Worm (Caenorhabditis elegans) whole organism, L4 larva: Measurements from ENCODE around the gene serp-1.2.

ENCODE experiments used
- F26F4.8 ChIP-seq: fragments of 200-800 bp; sonication (Bioruptor generic); conservative IDR thresholded peaks from 2 replicates; pipeline ENCODE4 v1.3.6; 2022; ENCODE audit warnings: missing genetic modification characterization, missing compliant biosample characterization
- F37D6.2 ChIP-seq: sonication (generic microtip); optimal IDR thresholded peaks from 2 replicates; lab custom pipeline; 2016; ENCODE audit warnings: mild to moderate bottlenecking, missing genetic modification characterization, missing compliant biosample characterization
- F49E8.2 ChIP-seq: sonication (generic microtip); optimal IDR thresholded peaks from 2 replicates; lab custom pipeline; 2016; ENCODE audit warnings: missing compliant biosample characterization, mild to moderate bottlenecking, missing genetic modification characterization, borderline replicate concordance
- T26A8.4 ChIP-seq: fragments of 200-800 bp; sonication (Bioruptor generic); IDR thresholded peaks from 2 replicates; pipeline ENCODE4 v1.3.6; 2022; ENCODE audit warnings: missing genetic modification characterization, missing compliant biosample characterization
- Y48G9A.11 ChIP-seq: fragments of 200-800 bp; sonication (Bioruptor generic); IDR thresholded peaks from 2 replicates; pipeline ENCODE4 v1.3.6; 2022; ENCODE audit warnings: missing genetic modification reagents, missing genetic modification characterization, missing compliant biosample characterization
- aha-1 ChIP-seq: fragments of 150-350 bp; peaks from one replicate; lab custom pipeline; 2014; ENCODE audit warnings: missing biosample characterization, missing genetic modification characterization
- ceh-28 ChIP-seq: fragments of 150-350 bp; optimal IDR thresholded peaks from 2 replicates; lab custom pipeline; 2014; ENCODE audit warnings: missing biosample characterization, missing genetic modification reagents, missing genetic modification characterization
- ceh-32 ChIP-seq: sonication (generic microtip); optimal IDR thresholded peaks from 2 replicates; lab custom pipeline; 2016; ENCODE audit warnings: mild to moderate bottlenecking, missing genetic modification characterization, missing compliant biosample characterization; ENCODE audit not compliant: poor library complexity
- ceh-62 ChIP-seq: sonication (generic microtip); optimal IDR thresholded peaks from 2 replicates; lab custom pipeline; 2017; ENCODE audit warnings: missing biosample characterization, missing genetic modification characterization
- ceh-82 ChIP-seq: sonication (generic microtip); optimal IDR thresholded peaks from 2 replicates; lab custom pipeline; 2017; ENCODE audit warnings: missing biosample characterization, missing genetic modification characterization
- cey-2 ChIP-seq: sonication (generic microtip); optimal IDR thresholded peaks from 3 replicates; lab custom pipeline; 2017; ENCODE audit warnings: missing genetic modification characterization, mild to moderate bottlenecking, missing compliant biosample characterization, antibody characterized with exemption, borderline replicate concordance; ENCODE audit not compliant: insufficient read depth
- ctbp-1 ChIP-seq: fragments of 200-800 bp; sonication (Bioruptor generic); IDR thresholded peaks from 2 replicates; pipeline ENCODE4 v1.3.6; 2022; ENCODE audit warnings: missing genetic modification reagents, missing genetic modification characterization, missing compliant biosample characterization
- daf-12 ChIP-seq: fragments of 150-350 bp; optimal IDR thresholded peaks from 2 replicates; lab custom pipeline; 2014; ENCODE audit warnings: missing biosample characterization, missing genetic modification reagents, missing genetic modification characterization
- daf-19 ChIP-seq: fragments of 200-800 bp; sonication (Bioruptor generic); conservative IDR thresholded peaks from 2 replicates; pipeline ENCODE4 v1.3.6; 2022; ENCODE audit warnings: missing genetic modification characterization, missing compliant biosample characterization
- dmd-6 ChIP-seq: fragments of 200-800 bp; sonication (Bioruptor generic); IDR thresholded peaks from 2 replicates; pipeline ENCODE4 v1.3.6; 2022; ENCODE audit warnings: missing genetic modification reagents, missing genetic modification characterization, missing compliant biosample characterization
- dmd-8 ChIP-seq: fragments of 200-800 bp; sonication (Bioruptor generic); IDR thresholded peaks from 2 replicates; pipeline ENCODE4 v1.3.6; 2022; ENCODE audit warnings: missing genetic modification characterization, missing compliant biosample characterization
- duxl-1 ChIP-seq: sonication (generic microtip); optimal IDR thresholded peaks from 2 replicates; lab custom pipeline; 2016; ENCODE audit warnings: mild to moderate bottlenecking, missing genetic modification characterization, moderate library complexity, missing compliant biosample characterization; ENCODE audit not compliant: poor library complexity
- dve-1 ChIP-seq: sonication (generic microtip); optimal IDR thresholded peaks from 2 replicates; lab custom pipeline; 2017; ENCODE audit warnings: antibody characterized with exemption, mild to moderate bottlenecking, missing genetic modification characterization, missing compliant biosample characterization; ENCODE audit not compliant: insufficient read depth
- egl-27 ChIP-seq: sonication (generic microtip); optimal IDR thresholded peaks from 3 replicates; lab custom pipeline; 2017; ENCODE audit warnings: missing biosample characterization, missing genetic modification reagents, missing genetic modification characterization
- egl-43 ChIP-seq: fragments of 200-800 bp; sonication (Bioruptor generic); IDR thresholded peaks from 2 replicates; pipeline ENCODE4 v1.3.6; 2022; ENCODE audit warnings: missing genetic modification reagents, missing genetic modification characterization, missing compliant biosample characterization
- fkh-10 ChIP-seq: fragments of 150-350 bp; optimal IDR thresholded peaks from 2 replicates; lab custom pipeline; 2014; ENCODE audit warnings: missing biosample characterization, missing genetic modification reagents, missing genetic modification characterization
- hif-1 ChIP-seq, 2 experiments: sonication (generic microtip); optimal IDR thresholded peaks; 2 replicates each; lab custom pipeline; 2016 to 2017; ENCODE audit warnings: missing compliant biosample characterization in 2 of 2, missing genetic modification characterization in 2 of 2, missing genetic modification reagents in 2 of 2, missing genotype in 2 of 2, mild to moderate bottlenecking in 1 of 2
- jun-1 ChIP-seq: fragments of 150-350 bp; optimal IDR thresholded peaks from 2 replicates; lab custom pipeline; 2014; ENCODE audit warnings: missing biosample characterization, missing genetic modification reagents, missing genetic modification characterization
- lin-1 ChIP-seq: fragments of 200-800 bp; sonication (Bioruptor generic); IDR thresholded peaks from 2 replicates; pipeline ENCODE4 v1.3.6; 2022; ENCODE audit warnings: missing genetic modification reagents, missing genetic modification characterization, missing compliant biosample characterization
- lin-13 ChIP-seq: fragments of 150-350 bp; optimal IDR thresholded peaks from 2 replicates; lab custom pipeline; 2014; ENCODE audit warnings: missing biosample characterization, missing genetic modification reagents, missing genetic modification characterization
- lin-15B ChIP-seq: fragments of 150-350 bp; sonication (generic microtip); optimal IDR thresholded peaks from 3 replicates; lab custom pipeline; 2014; ENCODE audit warnings: missing biosample characterization, missing genetic modification characterization
- lin-39 ChIP-seq: fragments of 150-350 bp; optimal IDR thresholded peaks from 2 replicates; lab custom pipeline; 2014; ENCODE audit warnings: missing biosample characterization, missing genetic modification reagents, missing genetic modification characterization
- madf-5 ChIP-seq, 2 experiments: fragments of 200-800 bp; sonication (Bioruptor generic); IDR thresholded peaks; 2 replicates each; pipeline ENCODE4 v1.3.6; 2022; ENCODE audit warnings: missing compliant biosample characterization in 2 of 2, missing genetic modification characterization in 2 of 2
- mdl-1 ChIP-seq, 2 experiments: fragments of 150-350 bp in 1 of 2; sonication (generic microtip) in 1 of 2; optimal IDR thresholded peaks; 2 replicates each; lab custom pipeline; 2014 to 2017; ENCODE audit warnings: missing biosample characterization in 2 of 2, missing genetic modification characterization in 2 of 2
- mep-1 ChIP-seq: fragments of 150-350 bp; sonication (generic microtip); optimal IDR thresholded peaks from 3 replicates; lab custom pipeline; 2014; ENCODE audit warnings: missing biosample characterization, missing genetic modification characterization
- mes-2 ChIP-seq: sonication (generic microtip); optimal IDR thresholded peaks from 2 replicates; lab custom pipeline; 2016; ENCODE audit warnings: missing genotype, mild to moderate bottlenecking, missing genetic modification characterization, missing compliant biosample characterization; ENCODE audit not compliant: poor library complexity, severe bottlenecking
- mxl-2 ChIP-seq: fragments of 200-800 bp; sonication (Bioruptor generic); conservative IDR thresholded peaks from 2 replicates; pipeline ENCODE4 v1.3.6; 2022; ENCODE audit warnings: missing genetic modification reagents, missing genetic modification characterization, missing compliant biosample characterization
- nhr-10 ChIP-seq: fragments of 150-350 bp; optimal IDR thresholded peaks from 2 replicates; lab custom pipeline; 2014; ENCODE audit warnings: missing biosample characterization, missing genetic modification characterization
- nhr-102 ChIP-seq: sonication (generic microtip); optimal IDR thresholded peaks from 2 replicates; lab custom pipeline; 2016; ENCODE audit warnings: mild to moderate bottlenecking, missing genetic modification characterization, moderate library complexity, missing compliant biosample characterization
- nhr-11 ChIP-seq: fragments of 150-350 bp; optimal IDR thresholded peaks from 2 replicates; lab custom pipeline; 2014; ENCODE audit warnings: missing biosample characterization, missing genetic modification characterization
- nhr-111 ChIP-seq: fragments of 200-800 bp; sonication (Bioruptor generic); optimal IDR thresholded peaks from 2 replicates; lab custom pipeline; 2018; ENCODE audit warnings: mild to moderate bottlenecking, missing genetic modification characterization, missing compliant biosample characterization
- nhr-42 ChIP-seq: fragments of 200-800 bp; sonication (Bioruptor generic); IDR thresholded peaks from 2 replicates; pipeline ENCODE4 v1.3.6; 2022; ENCODE audit warnings: missing genetic modification characterization, missing compliant biosample characterization
- nhr-48 ChIP-seq: sonication (generic microtip); optimal IDR thresholded peaks from 2 replicates; lab custom pipeline; 2016; ENCODE audit warnings: mild to moderate bottlenecking, missing genetic modification characterization, missing compliant biosample characterization
- nhr-77 ChIP-seq: fragments of 150-350 bp; optimal IDR thresholded peaks from 2 replicates; lab custom pipeline; 2014; ENCODE audit warnings: missing biosample characterization, missing genetic modification characterization
- saeg-2 ChIP-seq: fragments of 200-800 bp; sonication (Bioruptor generic); IDR thresholded peaks from 2 replicates; pipeline ENCODE4 v1.3.6; 2022; ENCODE audit warnings: missing genetic modification reagents, missing genetic modification characterization, missing compliant biosample characterization
- set-16 ChIP-seq: fragments of 200-800 bp; sonication (Bioruptor generic); IDR thresholded peaks from 2 replicates; pipeline ENCODE4 v1.3.6; 2022; ENCODE audit warnings: missing genetic modification reagents, missing genetic modification characterization, missing compliant biosample characterization
- snpc-1.2 ChIP-seq: fragments of 200-800 bp; sonication (Bioruptor generic); IDR thresholded peaks from 2 replicates; pipeline ENCODE4 v1.3.6; 2022; ENCODE audit warnings: missing genetic modification reagents, missing genetic modification characterization, missing compliant biosample characterization
- spr-1 ChIP-seq: sonication (generic microtip); optimal IDR thresholded peaks from 2 replicates; lab custom pipeline; 2016; ENCODE audit warnings: mild to moderate bottlenecking, missing genetic modification characterization, missing compliant biosample characterization
- tag-97 ChIP-seq: fragments of 200-800 bp; sonication (Bioruptor generic); IDR thresholded peaks from 2 replicates; pipeline ENCODE4 v1.3.6; 2022; ENCODE audit warnings: missing genetic modification characterization, missing compliant biosample characterization
- unc-130 ChIP-seq: sonication (generic microtip); optimal IDR thresholded peaks from 2 replicates; lab custom pipeline; 2016; ENCODE audit warnings: missing genetic modification reagents, missing genetic modification characterization, missing compliant biosample characterization
- unc-62 ChIP-seq, 3 experiments: fragments of 150-350 bp in 1 of 3; sonication (generic microtip); optimal IDR thresholded peaks in 2 of 3; peaks in 1 of 3; 1 replicate in 1 of 3; 2 replicates in 2 of 3; lab custom pipeline; 2014 to 2017; ENCODE audit warnings: missing biosample characterization in 3 of 3, missing genetic modification characterization in 3 of 3, missing genetic modification reagents in 3 of 3, missing genotype in 1 of 3
- vab-7 ChIP-seq: fragments of 200-800 bp; sonication (Bioruptor generic); IDR thresholded peaks from 2 replicates; pipeline ENCODE4 v1.3.6; 2022; ENCODE audit warnings: missing genetic modification reagents, missing genetic modification characterization, missing compliant biosample characterization
- zip-2 ChIP-seq: fragments of 150-350 bp; optimal IDR thresholded peaks from 2 replicates; lab custom pipeline; 2014; ENCODE audit warnings: missing biosample characterization, missing genetic modification characterization
- ztf-11 ChIP-seq: fragments of 150-350 bp; optimal IDR thresholded peaks from 2 replicates; lab custom pipeline; 2014; ENCODE audit warnings: missing biosample characterization, missing genetic modification characterization

Gene serp-1.2

DNA sequence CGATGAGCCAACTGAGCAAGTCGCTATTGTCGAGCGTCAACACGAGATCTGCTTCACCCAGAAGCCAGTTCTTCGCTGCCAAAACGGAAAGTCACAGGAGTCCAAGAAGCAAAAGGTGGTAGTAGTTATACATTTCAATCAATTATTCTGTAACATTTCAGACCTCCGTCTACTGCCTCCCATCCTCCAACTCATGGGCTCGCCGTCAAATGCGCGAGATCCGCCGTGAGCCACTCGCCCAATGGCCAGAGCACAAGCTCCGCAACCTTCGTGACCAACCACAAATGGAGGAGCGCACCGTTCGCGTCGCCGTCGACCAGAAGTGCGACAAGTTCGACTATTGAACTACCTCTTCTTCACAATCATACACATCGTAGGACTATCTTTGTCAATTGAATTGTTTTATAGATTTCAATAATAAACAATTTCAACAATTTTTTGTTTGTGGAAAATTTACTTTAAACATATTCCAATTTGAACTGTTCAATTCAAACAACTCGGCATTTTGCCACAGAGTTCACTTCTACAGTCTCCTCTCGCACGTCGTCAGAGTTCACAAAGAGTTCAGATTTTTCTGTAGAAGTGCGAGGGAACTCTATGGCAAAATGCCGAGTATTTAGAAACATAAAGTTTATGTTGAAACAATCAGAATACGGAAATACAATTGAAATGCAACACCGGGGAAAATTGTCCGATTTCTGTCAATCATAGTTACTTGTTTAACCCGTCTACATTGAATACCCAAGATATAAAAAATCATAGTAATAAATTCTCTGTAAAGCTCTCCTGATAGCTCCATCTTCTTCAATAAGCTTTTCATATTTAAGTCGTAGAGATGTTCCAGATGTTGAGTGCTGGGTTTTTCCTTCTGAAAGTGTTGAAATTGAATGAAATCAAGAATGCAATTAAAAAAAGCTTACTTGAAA is 40.8 kb downstream of the serp-1.2 start (continued):
- TF ChIP-seq mxl-2 (GFP tag; lab: Robert Waterston, UW) (0 out of 2 replicates have a peak, but pooled peaks have one; percentile 12), ceh-62 (tag; lab: Kevin White, UChicago) (no peak), ceh-28 (tag; lab: Kevin White, UChicago) (no peak), F49E8.2 (tag; lab: Kevin White, UChicago) (no peak), tag-97 (no peak), lin-13 (GFP tag; lab: Kevin White, UChicago) (no peak), ceh-32 (tag; lab: Kevin White, UChicago) (no peak), T26A8.4 (GFP tag; lab: Robert Waterston, UW) (no peak), Y48G9A.11 (no peak), mep-1 (tag; lab: Kevin White, UChicago) (no peak), nhr-102 (tag; lab: Kevin White, UChicago) (no peak), saeg-2 (GFP tag; lab: Robert Waterston, UW) (no peak), zip-2 (tag; lab: Kevin White, UChicago) (no peak), unc-130 (no peak), nhr-111 (GFP tag; lab: Kevin White, UChicago) (no peak), lin-15B (tag; lab: Kevin White, UChicago) (no peak), ctbp-1 (GFP tag; lab: Robert Waterston, UW) (no peak), snpc-1.2 (GFP tag; lab: Robert Waterston, UW) (0 out of 2 replicates have a peak, but pooled peaks have one; percentile 12), nhr-11 (no peak), fkh-10 (GFP tag; lab: Kevin White, UChicago) (no peak), unc-62 (GFP tag; optimal IDR thresholded peaks at IDR 0.05 in 1 of 2; lab: Kevin White, UChicago) (no peak), unc-62 (tag; optimal IDR thresholded peaks at IDR 0.05; lab: Kevin White, UChicago) (no peak), nhr-42 (GFP tag; lab: Robert Waterston, UW) (no peak), dve-1 (tag; lab: Kevin White, UChicago) (no peak), daf-12 (tag; lab: Kevin White, UChicago) (no peak), egl-43 (no peak), nhr-48 (tag; lab: Kevin White, UChicago) (peak; percentile 34), lin-39 (tag; lab: Kevin White, UChicago) (no peak), F26F4.8 (GFP tag; lab: Robert Waterston, UW) (no peak), ceh-82 (tag; lab: Kevin White, UChicago) (no peak), madf-5 (GFP tag; IDR thresholded peaks at IDR 0.05; lab: Robert Waterston, UW) (no peak), spr-1 (tag; lab: Kevin White, UChicago) (no peak), aha-1 (peak; percentile 68), F37D6.2 (tag; lab: Kevin White, UChicago) (no peak), mes-2 (tag; lab: Kevin White, UChicago) (no peak), jun-1 (tag; lab: Kevin White, UChicago) (no peak), duxl-1 (no peak), lin-1 (GFP tag; lab: Robert Waterston, UW) (no peak), egl-27 (tag; lab: Kevin White, UChicago) (no peak), vab-7 (no peak), dmd-8 (peak; percentile 68; the same call in 1 of the 2 replicates), hif-1 (tag; optimal IDR thresholded peaks at IDR 0.05; lab: Kevin White, UChicago) (no peak), dmd-6 (GFP tag; lab: Robert Waterston, UW) (peak; percentile 50), nhr-10 (no peak), mdl-1 (tag; optimal IDR thresholded peaks at IDR 0.05; lab: Kevin White, UChicago) (no peak), ztf-11 (tag; lab: Kevin White, UChicago) (no peak), daf-19 (GFP tag; lab: Robert Waterston, UW) (no peak), nhr-77 (no peak), set-16 (peak; percentile 84), cey-2 (tag; lab: Kevin White, UChicago) (no peak)
